Fruit fly (Drosophila melanogaster): Measurements from ENCODE around the gene CG31886.

dm6 chr2L:8962254-8962653, 3.4 kb upstream of the CG31886 start, which contains the start of the genes CG9525 and CG32985:
- TF ChIP-seq D1 (tag; optimal IDR thresholded peaks at IDR 0.05) (no peak), CG4496 (GFP tag; IDR thresholded peaks at IDR 0.05) (no peak), rn (GFP tag; IDR thresholded peaks at IDR 0.05) (no peak), Ets98B (GFP tag; IDR thresholded peaks at IDR 0.05) (no peak), fd96Ca (GFP tag; IDR thresholded peaks at IDR 0.05) (no peak)

Data from whole organism, pupa.